Worm (Caenorhabditis elegans) whole organism, L4 larva: ENCODE measurements around the gene K01D12.9.

Experiments used
- R02D3.7 ChIP-seq: fragments of 150-350 bp; sonication (generic microtip); optimal IDR thresholded peaks from 3 replicates; lab custom pipeline; 2014; ENCODE audit warnings: missing biosample characterization, missing genetic modification characterization
- aly-2 ChIP-seq: sonication (generic microtip); optimal IDR thresholded peaks from 2 replicates; lab custom pipeline; 2018; ENCODE audit warnings: missing biosample characterization, missing genetic modification characterization
- ceh-44 ChIP-seq: fragments of 200-800 bp; sonication (Bioruptor generic); IDR thresholded peaks from 2 replicates; pipeline ENCODE4 v1.3.6; 2022; ENCODE audit warnings: missing genetic modification reagents, missing genetic modification characterization, missing compliant biosample characterization
- dpl-1 ChIP-seq: fragments of 150-350 bp; optimal IDR thresholded peaks from 2 replicates; lab custom pipeline; 2014; ENCODE audit warnings: missing biosample characterization, missing genetic modification reagents, missing genetic modification characterization
- lsy-2 ChIP-seq, 2 experiments: fragments of 150-350 bp in 1 of 2; sonication (generic microtip) in 1 of 2; optimal IDR thresholded peaks; 2 replicates each; lab custom pipeline; 2014 to 2017; ENCODE audit warnings: missing biosample characterization in 2 of 2, missing genetic modification characterization in 2 of 2
- tag-97 ChIP-seq: fragments of 200-800 bp; sonication (Bioruptor generic); IDR thresholded peaks from 2 replicates; pipeline ENCODE4 v1.3.6; 2022; ENCODE audit warnings: missing genetic modification characterization, missing compliant biosample characterization

ce11 chrV:12369437-12369836 lies 35.0 kb downstream of the K01D12.9 start, which contains the start of gene gcy-13:
- TF ChIP-seq dpl-1 (GFP tag; lab: Kevin White, UChicago) (no peak), ceh-44 (GFP tag; lab: Robert Waterston, UW) (no peak), aly-2 (tag; lab: Kevin White, UChicago) (no peak), tag-97 (GFP tag; lab: Robert Waterston, UW) (no peak), lsy-2 (tag; optimal IDR thresholded peaks at IDR 0.05; lab: Kevin White, UChicago) (no peak), R02D3.7 (tag; lab: Kevin White, UChicago) (no peak)
